Worm (Caenorhabditis elegans): Measurements from ENCODE around the gene htrl-1.

DNA sequence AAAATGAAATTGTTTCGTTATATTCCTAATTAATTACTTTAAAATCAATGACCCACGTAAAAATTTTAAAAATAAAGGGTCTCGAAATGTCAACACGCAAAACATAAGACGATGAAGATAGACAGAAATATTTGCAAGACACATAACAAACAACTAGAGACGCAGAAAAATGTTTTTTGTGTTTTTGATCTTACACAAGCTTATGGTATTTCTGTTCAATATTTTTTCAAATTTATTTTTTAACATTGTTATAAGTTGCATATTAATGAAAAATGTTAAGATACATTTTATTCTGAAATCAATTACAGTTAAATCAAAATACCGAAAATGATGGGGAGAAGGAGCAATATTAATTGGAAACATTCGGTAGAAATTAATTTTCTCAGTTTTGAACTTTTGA, 17.2 kb upstream of the htrl-1 start, which contains the start of gene C55A6.3:
- no peak for TF ChIP-seq unc-130 (tag; optimal IDR thresholded peaks at IDR 0.05)
- no peak for TF ChIP-seq lir-3 (tag; optimal IDR thresholded peaks at IDR 0.05; ENCODE audit: poor library complexity)
- no peak for TF ChIP-seq elt-3 (tag; optimal IDR thresholded peaks at IDR 0.05)
- no peak for TF ChIP-seq lin-15B (tag; optimal IDR thresholded peaks at IDR 0.05)
- TF ChIP-seq zip-4 (GFP tag; optimal IDR thresholded peaks at IDR 0.05): no peak
- no peak for TF ChIP-seq blmp-1 (tag; optimal IDR thresholded peaks at IDR 0.05)
- no peak for TF ChIP-seq ama-1 (optimal IDR thresholded peaks at IDR 0.05)
- no peak for TF ChIP-seq unc-86 (tag; optimal IDR thresholded peaks at IDR 0.05)
- TF ChIP-seq ceh-88 (GFP tag; IDR thresholded peaks at IDR 0.05): no peak
- TF ChIP-seq mdl-1 (tag; optimal IDR thresholded peaks at IDR 0.05): no peak
- no peak for TF ChIP-seq tbx-2 (tag; optimal IDR thresholded peaks at IDR 0.05)
- no peak for TF ChIP-seq nhr-76 (tag; optimal IDR thresholded peaks at IDR 0.05)

Measured in whole organism, L1 larva.